Worm (Caenorhabditis elegans) whole organism, L1 larva: ENCODE measurements around the gene prp-40.
A peak's percentile ranks its signal among the peaks of the same experiment; 100 is the strongest.

ENCODE experiments used
- hlh-4 ChIP-seq: sonication (generic microtip); optimal IDR thresholded peaks from 2 replicates; lab custom pipeline; 2016; ENCODE audit warnings: mild to moderate bottlenecking, missing genetic modification characterization, missing compliant biosample characterization
- hpl-2 ChIP-seq: fragments of 150-350 bp; optimal IDR thresholded peaks from 2 replicates; lab custom pipeline; 2014; ENCODE audit warnings: missing biosample characterization, missing genetic modification reagents, missing genetic modification characterization
- skn-1 ChIP-seq: fragments of 150-350 bp; optimal IDR thresholded peaks from 2 replicates; lab custom pipeline; 2014; ENCODE audit warnings: missing biosample characterization, missing genetic modification characterization

- TF ChIP-seq hpl-2 (peak; percentile 7), hlh-4 (tag; lab: Kevin White, UChicago) (no peak), skn-1 (peak; percentile 87)
Measured at ce11 chrIII:9546016-9546659, 24.3 kb downstream of the prp-40 start, which contains the start of gene unc-16.
